Worm (Caenorhabditis elegans) whole organism, dauer: Measurements from ENCODE around the gene nhr-149.
"Not testable (repeated sequence)": the region's sequence is repeated elsewhere in the genome, so short reads cannot be mapped to it uniquely, and the experiment has no call there.

Experiments
- unc-62 ChIP-seq: sonication (generic microtip); optimal IDR thresholded peaks from 2 replicates; lab custom pipeline; 2017; ENCODE audit warnings: missing biosample characterization, missing genetic modification reagents, missing genetic modification characterization

nhr-149 gene

ce11 chrV:7352186-7353053, 3.0 kb upstream of the nhr-149 start, which contains the start of the genes srh-231 and srh-275:
TSS of gene srh-231 (minus strand) at chrV:7352236.
TSS of gene srh-275 (plus strand) at chrV:7353003.
- TF ChIP-seq unc-62 (GFP tag; lab: Kevin White, UChicago), result no peak

- TF ChIP-seq unc-62 (GFP tag; lab: Kevin White, UChicago), result not testable (repeated sequence)
These were observed 3.9 kb downstream of the nhr-149 start, which contains the start of gene nhr-147 for ce11 chrV:7345494-7345893. TSS of gene nhr-147 (plus strand) at chrV:7345794.

- TF ChIP-seq unc-62 (GFP tag; lab: Kevin White, UChicago), result no peak
These were observed 5.9 kb downstream of the nhr-149 start, which contains the start of gene srh-244 for ce11 chrV:7343522-7343921. TSS of gene srh-244 (plus strand) at chrV:7343822.

ce11 chrV:7341942-7342341, 7.5 kb downstream of the nhr-149 start, which contains the start of the genes nhr-263 and nhr-148:
TSS of gene nhr-263 (minus strand) at chrV:7342042.
TSS of gene nhr-148 (plus strand) at chrV:7342156.
- TF ChIP-seq unc-62 (GFP tag; lab: Kevin White, UChicago), result no peak

- TF ChIP-seq unc-62 (GFP tag; lab: Kevin White, UChicago), result no peak
These were observed 9.6 kb downstream of the nhr-149 start, which contains the start of gene srh-187 for ce11 chrV:7339831-7340230. TSS of gene srh-187 (minus strand) at chrV:7339931.

ce11 chrV:7337218-7337617, 12.2 kb downstream of the nhr-149 start, which contains the start of gene F10G2.7:
TSS of gene F10G2.7 (minus strand) at chrV:7337318.
- not testable (repeated sequence) for TF ChIP-seq unc-62 (GFP tag; lab: Kevin White, UChicago)

- no peak for TF ChIP-seq unc-62 (GFP tag; lab: Kevin White, UChicago)
These were observed 17.2 kb downstream of the nhr-149 start, which contains the start of gene F10G2.1 for ce11 chrV:7332253-7332652. TSS of gene F10G2.1 (plus strand) at chrV:7332553.

ce11 chrV:7330868-7331267, 18.6 kb downstream of the nhr-149 start, which contains the start of gene F10G2.2:
TSS of gene F10G2.2 (plus strand) at chrV:7331168.
- TF ChIP-seq unc-62 (GFP tag; lab: Kevin White, UChicago), result no peak

ce11 chrV:7328092-7328491, 21.3 kb downstream of the nhr-149 start, which contains the start of gene clec-7:
TSS of gene clec-7 (plus strand) at chrV:7328392.
- no peak for TF ChIP-seq unc-62 (GFP tag; lab: Kevin White, UChicago)

ce11 chrV:7326928-7327327, 22.5 kb downstream of the nhr-149 start, which contains the start of gene F10G2.4:
TSS of gene F10G2.4 (plus strand) at chrV:7327228.
- no peak for TF ChIP-seq unc-62 (GFP tag; lab: Kevin White, UChicago)

- no peak for TF ChIP-seq unc-62 (GFP tag; lab: Kevin White, UChicago)
These were observed 24.2 kb downstream of the nhr-149 start, which contains the start of gene srx-92 for ce11 chrV:7325285-7325684. TSS of gene srx-92 (minus strand) at chrV:7325385.

ce11 chrV:7321915-7322314, 27.5 kb downstream of the nhr-149 start, which contains the start of gene F10G2.10:
TSS of gene F10G2.10 (plus strand) at chrV:7322215.
- no peak for TF ChIP-seq unc-62 (GFP tag; lab: Kevin White, UChicago)

- TF ChIP-seq unc-62 (GFP tag; lab: Kevin White, UChicago), result no peak
These were observed 28.5 kb downstream of the nhr-149 start, which contains the start of gene lmd-4 for ce11 chrV:7320909-7321308. TSS of gene lmd-4 (minus strand) at chrV:7321009.

- no peak for TF ChIP-seq unc-62 (GFP tag; lab: Kevin White, UChicago)
These were observed 36.2 kb downstream of the nhr-149 start, which contains the start of gene srx-6 for ce11 chrV:7313233-7313632. TSS of gene srx-6 (minus strand) at chrV:7313333.

- no peak for TF ChIP-seq unc-62 (GFP tag; lab: Kevin White, UChicago)
These were observed 42.4 kb downstream of the nhr-149 start, which contains the start of gene F07G11.1 for ce11 chrV:7307089-7307488. TSS of gene F07G11.1 (plus strand) at chrV:7307389.

ce11 chrV:7304506-7304905, 44.9 kb downstream of the nhr-149 start, which contains the start of gene F07G11.2:
TSS of gene F07G11.2 (plus strand) at chrV:7304806.
- TF ChIP-seq unc-62 (GFP tag; lab: Kevin White, UChicago), result not testable (repeated sequence)
